Worm (Caenorhabditis elegans): ENCODE results near the gene F21C10.11.

The F21C10.11 gene

DNA sequence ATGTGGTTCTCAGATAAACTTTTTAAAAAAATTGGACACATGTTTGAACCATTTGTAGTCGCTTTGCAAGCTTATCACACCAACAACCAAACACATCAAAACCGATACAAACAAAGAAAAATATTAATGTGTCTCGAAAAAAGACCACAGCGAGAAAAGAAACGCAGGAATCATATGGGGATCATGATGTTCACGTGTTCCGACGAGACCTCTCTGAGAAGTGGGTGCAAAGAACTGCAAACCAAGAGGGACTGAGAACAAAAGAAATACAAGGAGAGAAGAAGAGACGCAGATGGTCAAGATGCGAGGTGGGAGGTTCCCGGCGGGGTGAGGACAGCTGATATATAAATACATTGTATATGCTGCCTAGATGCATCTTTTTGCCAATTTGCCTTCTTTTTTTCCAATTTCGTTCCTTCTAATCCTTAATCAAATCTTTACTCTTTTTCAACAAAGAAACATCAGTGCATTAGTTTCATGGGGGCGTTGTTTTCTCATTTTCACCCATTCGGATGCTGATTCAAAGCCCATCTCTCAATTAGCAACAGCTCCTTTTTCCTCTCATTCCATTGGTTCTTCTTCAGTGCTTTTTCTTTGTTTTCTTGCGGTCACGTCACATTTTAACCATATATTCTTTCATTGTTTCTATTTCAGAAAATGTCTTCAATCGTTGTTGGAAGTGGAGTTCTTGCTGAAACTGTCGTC lies 27.5 kb upstream of the F21C10.11 start, which contains the start of gene F21C10.10 (continued):
- TF ChIP-seq madf-10 (tag; optimal IDR thresholded peaks at IDR 0.05) (peak; percentile 72), Y67H2A.10 (GFP tag; conservative IDR thresholded peaks at IDR 0.05) (no peak), xnd-1 (tag; optimal IDR thresholded peaks at IDR 0.05) (no peak), die-1 (tag; optimal IDR thresholded peaks at IDR 0.05) (peak; percentile 21), snpc-4 (GFP tag; optimal IDR thresholded peaks at IDR 0.05) (no peak), snpc-4 (tag; optimal IDR thresholded peaks at IDR 0.05) (peak in 2 of 4 experiments; percentile 22 to 48), C06A6.2 (GFP tag; conservative IDR thresholded peaks at IDR 0.05) (peak; percentile 88), hsf-1 (GFP tag; IDR thresholded peaks at IDR 0.05) (peak; percentile 62; the same call in 1 of the 2 replicates), ceh-27 (GFP tag; optimal IDR thresholded peaks at IDR 0.05) (peak; percentile 80), egl-44 (GFP tag; IDR thresholded peaks at IDR 0.05) (peak; percentile 42; the same call in 1 of the 2 replicates), tbx-9 (tag; optimal IDR thresholded peaks at IDR 0.05; ENCODE audit: borderline replicate concordance) (no peak), zim-3 (tag; optimal IDR thresholded peaks at IDR 0.05) (no peak), mes-4 (tag; optimal IDR thresholded peaks at IDR 0.05) (no peak), bed-1 (GFP tag; IDR thresholded peaks at IDR 0.05) (no peak), ztf-3 (GFP tag; optimal IDR thresholded peaks at IDR 0.05) (no peak), dpff-1 (tag; optimal IDR thresholded peaks at IDR 0.05) (no peak), bed-2 (GFP tag; IDR thresholded peaks at IDR 0.05) (no peak), mcd-1 (GFP tag; IDR thresholded peaks at IDR 0.05) (peak; percentile 50), tbp1 (GFP tag; optimal IDR thresholded peaks at IDR 0.05) (peak; percentile 54), let-607 (tag; optimal IDR thresholded peaks at IDR 0.05) (peak; percentile 18 to 50), madf-6 (GFP tag; IDR thresholded peaks at IDR 0.05) (no peak), ztf-25 (GFP tag; IDR thresholded peaks at IDR 0.05) (no peak), F37B4.10 (GFP tag; IDR thresholded peaks at IDR 0.05) (no peak), cebp-2 (GFP tag; IDR thresholded peaks at IDR 0.05) (no peak), nhr-120 (GFP tag; IDR thresholded peaks at IDR 0.05) (no peak), sptf-2 (GFP tag; optimal IDR thresholded peaks at IDR 0.05) (no peak), ets-4 (GFP tag; optimal IDR thresholded peaks at IDR 0.05) (no peak), nhr-90 (tag; optimal IDR thresholded peaks at IDR 0.05) (peak; percentile 27), cebp-1 (GFP tag; IDR thresholded peaks at IDR 0.05) (no peak), cebp-1 (tag; optimal IDR thresholded peaks at IDR 0.05) (peak; percentile 81), fkh-3 (tag; optimal IDR thresholded peaks at IDR 0.05) (no peak), repo-1 (tag; optimal IDR thresholded peaks at IDR 0.05) (no peak), lin-35 (GFP tag; optimal IDR thresholded peaks at IDR 0.05) (peak in 1 of 3 experiments; percentile 0), Y56A3A.18 (GFP tag; IDR thresholded peaks at IDR 0.05) (no peak), unc-62 (GFP tag; optimal IDR thresholded peaks at IDR 0.05) (peak; percentile 52), lir-1 (GFP tag; conservative IDR thresholded peaks at IDR 0.05) (no peak), F23B12.7 (tag; optimal IDR thresholded peaks at IDR 0.05; ENCODE audit: insufficient read depth) (peak; percentile 15), gei-17 (GFP tag; optimal IDR thresholded peaks at IDR 0.05) (peak; percentile 52), K12H6.12 (tag; optimal IDR thresholded peaks at IDR 0.05) (peak; percentile 67), somi-1 (GFP tag; optimal IDR thresholded peaks at IDR 0.05) (peak; percentile 87), ceh-58 (GFP tag; IDR thresholded peaks at IDR 0.05) (no peak), lsl-1 (GFP tag; optimal IDR thresholded peaks at IDR 0.05) (no peak), ztf-26 (tag; optimal IDR thresholded peaks at IDR 0.05) (peak; percentile 87), Y79H2A.3 (GFP tag; conservative IDR thresholded peaks at IDR 0.05) (no peak), F22D6.2 (tag; optimal IDR thresholded peaks at IDR 0.05) (peak; percentile 94), nfya-2 (GFP tag; IDR thresholded peaks at IDR 0.05) (no peak), T07F8.4 (tag; optimal IDR thresholded peaks at IDR 0.05) (no peak), madf-3 (GFP tag; IDR thresholded peaks at IDR 0.05) (no peak)

Data from whole organism, young adult.